Fruit fly (Drosophila melanogaster) whole organism, embryonic: Measurements from ENCODE around the gene Fie.
A peak's percentile ranks its signal among the peaks of the same experiment; 100 is the strongest.

Experiments
- CG10654 ChIP-seq: fragments of 200-800 bp; sonication (Bioruptor generic); optimal IDR thresholded peaks from 2 replicates; lab custom pipeline; 2016; ENCODE audit warnings: missing biosample characterization, missing genetic modification characterization
- CG13287 ChIP-seq: fragments of 200-800 bp; sonication (Bioruptor generic); IDR thresholded peaks from 2 replicates; pipeline ENCODE4 v1.3.6; 2022; ENCODE audit warnings: missing biosample characterization, missing genetic modification characterization; ENCODE audit not compliant: partially characterized antibody
- CG13296 ChIP-seq: fragments of 200-800 bp; sonication (Bioruptor generic); optimal IDR thresholded peaks from 3 replicates; lab custom pipeline; 2018; ENCODE audit warnings: missing biosample characterization, mild to moderate bottlenecking, missing genetic modification characterization
- CG31365 ChIP-seq: fragments of 200-800 bp; sonication (Bioruptor generic); optimal IDR thresholded peaks from 2 replicates; lab custom pipeline; 2018; ENCODE audit warnings: missing biosample characterization, mild to moderate bottlenecking, missing genetic modification characterization
- CG32532 ChIP-seq: fragments of 200-800 bp; sonication (Bioruptor generic); IDR thresholded peaks from 2 replicates; pipeline ENCODE4 v1.3.6; 2022; ENCODE audit warnings: missing biosample characterization, missing genetic modification characterization
- CG3281 ChIP-seq: fragments of 200-800 bp; sonication (Bioruptor generic); optimal IDR thresholded peaks from 3 replicates; lab custom pipeline; 2017; ENCODE audit warnings: missing biosample characterization, mild to moderate bottlenecking, missing genetic modification characterization
- CG33557 ChIP-seq: fragments of 200-800 bp; sonication (Bioruptor generic); optimal IDR thresholded peaks from 2 replicates; lab custom pipeline; 2019; ENCODE audit warnings: missing biosample characterization, mild to moderate bottlenecking, missing genetic modification characterization, moderate library complexity
- CG43689 ChIP-seq: fragments of 200-800 bp; sonication (Bioruptor generic); IDR thresholded peaks from 2 replicates; pipeline ENCODE4 v1.3.6; 2022; ENCODE audit warnings: missing biosample characterization, missing genetic modification characterization
- CG6854 ChIP-seq: fragments of 200-800 bp; sonication (Bioruptor generic); optimal IDR thresholded peaks from 3 replicates; lab custom pipeline; 2017; ENCODE audit warnings: missing biosample characterization, mild to moderate bottlenecking, missing genetic modification characterization
- CG7357 ChIP-seq: fragments of 200-800 bp; sonication (Bioruptor generic); IDR thresholded peaks from 3 replicates; pipeline ENCODE4 v1.3.6; 2022; ENCODE audit warnings: missing biosample characterization, missing genetic modification characterization
- CG8478 ChIP-seq: fragments of >200 bp; optimal IDR thresholded peaks from 2 replicates; lab custom pipeline; 2018
- CG9932 ChIP-seq: fragments of 200-800 bp; sonication (Bioruptor generic); IDR thresholded peaks from 2 replicates; pipeline ENCODE4 v1.3.6; 2022; ENCODE audit warnings: missing biosample characterization, missing genetic modification characterization
- Dad ChIP-seq: fragments of 200-800 bp; sonication (Bioruptor generic); optimal IDR thresholded peaks from 3 replicates; lab custom pipeline; 2016; ENCODE audit warnings: missing biosample characterization, missing genetic modification characterization
- Dbx ChIP-seq: fragments of 200-800 bp; sonication (Bioruptor generic); IDR thresholded peaks from 3 replicates; pipeline ENCODE4 v1.3.6; 2022; ENCODE audit warnings: missing biosample characterization, missing genetic modification characterization
- Dip3 ChIP-seq: fragments of 200-800 bp; sonication (Bioruptor generic); optimal IDR thresholded peaks from 3 replicates; lab custom pipeline; 2016; ENCODE audit warnings: missing biosample characterization, missing genetic modification characterization
- Dll ChIP-seq: fragments of 200-800 bp; sonication (Bioruptor generic); IDR thresholded peaks from 4 replicates; pipeline ENCODE4 v1.3.6; 2022; ENCODE audit warnings: missing biosample characterization, missing genetic modification characterization; ENCODE audit not compliant: partially characterized antibody
- HmgZ ChIP-seq: fragments of 200-800 bp; sonication (Bioruptor generic); optimal IDR thresholded peaks from 2 replicates; lab custom pipeline; 2018; ENCODE audit warnings: missing biosample characterization, mild to moderate bottlenecking, missing genetic modification characterization
- Hmr ChIP-seq: fragments of 200-800 bp; sonication (Bioruptor generic); optimal IDR thresholded peaks from 3 replicates; lab custom pipeline; 2017; ENCODE audit warnings: mild to moderate bottlenecking, missing biosample characterization, missing genetic modification reagents, missing genetic modification characterization
- Lhr ChIP-seq: fragments of 200-800 bp; sonication (Bioruptor generic); optimal IDR thresholded peaks from 3 replicates; lab custom pipeline; 2017; ENCODE audit warnings: mild to moderate bottlenecking, missing biosample characterization, missing genetic modification reagents, missing genetic modification characterization
- Lpt ChIP-seq: fragments of >200 bp; optimal IDR thresholded peaks from 2 replicates; lab custom pipeline; 2018; ENCODE audit warnings: missing biosample characterization, missing genetic modification characterization
- NC2β ChIP-seq: fragments of 200-800 bp; sonication (Bioruptor generic); optimal IDR thresholded peaks from 2 replicates; lab custom pipeline; 2016; ENCODE audit warnings: missing biosample characterization, missing genetic modification characterization
- Nf-YA ChIP-seq: fragments of 200-800 bp; sonication (Bioruptor generic); IDR thresholded peaks from 2 replicates; pipeline ENCODE4 v1.3.6; 2022; ENCODE audit warnings: missing biosample characterization, missing genetic modification characterization
- Nf-YB ChIP-seq: fragments of 200-800 bp; sonication (Bioruptor generic); optimal IDR thresholded peaks from 3 replicates; lab custom pipeline; 2019; ENCODE audit warnings: missing biosample characterization, mild to moderate bottlenecking, missing genetic modification characterization, moderate library complexity
- Oli ChIP-seq: fragments of 200-800 bp; sonication (Bioruptor generic); optimal IDR thresholded peaks from 2 replicates; lab custom pipeline; 2018; ENCODE audit warnings: missing biosample characterization, mild to moderate bottlenecking, missing genetic modification characterization, moderate library complexity
- PHDP ChIP-seq: fragments of 200-800 bp; sonication (Bioruptor generic); optimal IDR thresholded peaks from 3 replicates; lab custom pipeline; 2018; ENCODE audit warnings: missing biosample characterization, mild to moderate bottlenecking, missing genetic modification characterization, moderate library complexity
- Scr ChIP-seq: fragments of 200-800 bp; sonication (Bioruptor generic); IDR thresholded peaks from 2 replicates; pipeline ENCODE4 v1.3.6; 2022; ENCODE audit warnings: missing biosample characterization, missing genetic modification characterization; ENCODE audit not compliant: partially characterized antibody
- Side ChIP-seq: fragments of 200-800 bp; sonication (Bioruptor generic); optimal IDR thresholded peaks from 2 replicates; lab custom pipeline; 2016; ENCODE audit warnings: missing biosample characterization, missing genetic modification characterization
- TFAM ChIP-seq: fragments of 200-800 bp; sonication (Bioruptor generic); optimal IDR thresholded peaks from 2 replicates; lab custom pipeline; 2017; ENCODE audit warnings: missing biosample characterization, missing genetic modification characterization, inconsistent platforms
- Taf1 ChIP-seq: fragments of 200-800 bp; sonication (Bioruptor generic); IDR thresholded peaks from 2 replicates; pipeline ENCODE4 v1.3.6; 2022; ENCODE audit warnings: missing biosample characterization, missing genetic modification characterization
- ac ChIP-seq: fragments of 200-800 bp; sonication (Bioruptor generic); optimal IDR thresholded peaks from 3 replicates; lab custom pipeline; 2017; ENCODE audit warnings: missing biosample characterization, mild to moderate bottlenecking, missing genetic modification characterization
- cg ChIP-seq: fragments of 200-800 bp; sonication (Bioruptor generic); optimal IDR thresholded peaks from 3 replicates; lab custom pipeline; 2019; ENCODE audit warnings: missing biosample characterization, mild to moderate bottlenecking, missing genetic modification characterization, moderate library complexity
- chinmo ChIP-seq: fragments of 200-800 bp; sonication (Bioruptor generic); IDR thresholded peaks from 4 replicates; pipeline ENCODE4 v1.3.6; 2022; ENCODE audit warnings: missing biosample characterization, missing genetic modification characterization; ENCODE audit not compliant: partially characterized antibody
- chm ChIP-seq: fragments of 200-800 bp; sonication (Bioruptor generic); IDR thresholded peaks from 2 replicates; pipeline ENCODE4 v1.3.6; 2022; ENCODE audit warnings: missing biosample characterization, missing genetic modification characterization
- crc ChIP-seq: fragments of 200-800 bp; sonication (Bioruptor generic); optimal IDR thresholded peaks from 2 replicates; lab custom pipeline; 2016; ENCODE audit warnings: missing biosample characterization, missing genetic modification characterization
- crol ChIP-seq: fragments of 200-800 bp; sonication (Bioruptor generic); IDR thresholded peaks from 2 replicates; pipeline ENCODE4 v1.3.6; 2022; ENCODE audit warnings: missing biosample characterization, missing genetic modification characterization
- ewg ChIP-seq: fragments of 200-800 bp; sonication (Bioruptor generic); optimal IDR thresholded peaks from 3 replicates; lab custom pipeline; 2017; ENCODE audit warnings: mild to moderate bottlenecking, missing biosample characterization, missing genetic modification reagents, missing genetic modification characterization
- gcm ChIP-seq: fragments of 200-800 bp; sonication (Bioruptor generic); optimal IDR thresholded peaks from 2 replicates; lab custom pipeline; 2019; ENCODE audit warnings: missing biosample characterization, mild to moderate bottlenecking, missing genetic modification characterization, moderate library complexity
- grn ChIP-seq: fragments of 200-800 bp; sonication (Bioruptor generic); optimal IDR thresholded peaks from 3 replicates; lab custom pipeline; 2017; ENCODE audit warnings: missing biosample characterization, missing genetic modification characterization
- hbn ChIP-seq: fragments of 200-800 bp; sonication (Bioruptor generic); IDR thresholded peaks from 2 replicates; pipeline ENCODE4 v1.3.6; 2022; ENCODE audit warnings: missing biosample characterization, missing genetic modification characterization; ENCODE audit not compliant: partially characterized antibody
- nom ChIP-seq: fragments of 200-800 bp; sonication (Bioruptor generic); optimal IDR thresholded peaks from 2 replicates; lab custom pipeline; 2017; ENCODE audit warnings: missing biosample characterization, missing genetic modification characterization, mild to moderate bottlenecking, moderate library complexity, missing genetic modification reagents
- pfk ChIP-seq: fragments of 200-800 bp; sonication (Bioruptor generic); optimal IDR thresholded peaks from 2 replicates; lab custom pipeline; 2018; ENCODE audit warnings: missing biosample characterization, mild to moderate bottlenecking, missing genetic modification characterization, moderate library complexity
- pros ChIP-seq: fragments of 200-800 bp; sonication (Bioruptor generic); optimal IDR thresholded peaks from 3 replicates; lab custom pipeline; 2019; ENCODE audit warnings: missing biosample characterization, mild to moderate bottlenecking, missing genetic modification characterization, moderate library complexity
- sim ChIP-seq: fragments of 200-800 bp; sonication (Bioruptor generic); IDR thresholded peaks from 2 replicates; pipeline ENCODE4 v1.3.6; 2022; ENCODE audit warnings: missing biosample characterization, missing genetic modification characterization
- slbo ChIP-seq: fragments of 200-800 bp; sonication (Bioruptor generic); IDR thresholded peaks from 2 replicates; pipeline ENCODE4 v1.3.6; 2022; ENCODE audit warnings: missing biosample characterization, missing genetic modification characterization
- sna ChIP-seq: fragments of 200-800 bp; sonication (Bioruptor generic); IDR thresholded peaks from 2 replicates; pipeline ENCODE4 v1.3.6; 2022; ENCODE audit warnings: missing biosample characterization, missing genetic modification characterization; ENCODE audit not compliant: partially characterized antibody
- unc-4 ChIP-seq: fragments of 200-800 bp; sonication (Bioruptor generic); IDR thresholded peaks from 2 replicates; pipeline ENCODE4 v1.3.6; 2022; ENCODE audit warnings: missing biosample characterization, missing genetic modification characterization; ENCODE audit not compliant: partially characterized antibody
- wek ChIP-seq: fragments of 200-800 bp; sonication (Bioruptor generic); optimal IDR thresholded peaks from 3 replicates; lab custom pipeline; 2018; ENCODE audit warnings: missing biosample characterization, mild to moderate bottlenecking, missing genetic modification characterization, moderate library complexity
- zen2 ChIP-seq: fragments of 200-800 bp; sonication (Bioruptor generic); IDR thresholded peaks from 3 replicates; pipeline ENCODE4 v1.3.6; 2022; ENCODE audit warnings: missing biosample characterization, missing genetic modification characterization; ENCODE audit not compliant: partially characterized antibody
- zf30C ChIP-seq: fragments of 200-800 bp; sonication (Bioruptor generic); optimal IDR thresholded peaks from 3 replicates; lab custom pipeline; 2018; ENCODE audit warnings: missing biosample characterization, mild to moderate bottlenecking, missing genetic modification characterization

The Fie gene

dm6 chr3L:3845815-3846375 lies 46.5 kb upstream of the Fie start, which contains the start of gene Awh:
TSS of gene Awh (plus strand) at chr3L:3846206.
- TF ChIP-seq grn (GFP tag; lab: Kevin White, UChicago) = peak; percentile 54
- peak; percentile 23 for TF ChIP-seq nom (GFP tag; lab: Kevin White, UChicago)
- peak; percentile 19 for TF ChIP-seq ac (GFP tag; lab: Kevin White, UChicago)
- no peak for TF ChIP-seq slbo
- no peak for TF ChIP-seq Lhr
- TF ChIP-seq Scr (GFP tag; lab: Robert Waterston, UW) = peak; percentile 51
- TF ChIP-seq CG10654 (GFP tag; lab: Kevin White, UChicago) = no peak
- TF ChIP-seq CG33557 = no peak
- TF ChIP-seq HmgZ (tag; lab: Kevin White, UChicago) = no peak
- TF ChIP-seq Hmr (GFP tag; lab: Kevin White, UChicago) = no peak
- TF ChIP-seq sna (GFP tag; lab: Robert Waterston, UW) = peak; percentile 50
- TF ChIP-seq CG43689 (GFP tag; lab: Robert Waterston, UW) = no peak
- no peak for TF ChIP-seq CG3281 (GFP tag; lab: Kevin White, UChicago)
- TF ChIP-seq Dll = peak; percentile 33; the same call in 1 of the 4 replicates
- peak; percentile 83; the same call in 3 of the 4 replicates for TF ChIP-seq chinmo (GFP tag; lab: Robert Waterston, UW)
- peak; percentile 36 for TF ChIP-seq crol
- peak; percentile 59; the same call in 2 of the 3 replicates for TF ChIP-seq zen2 (GFP tag; lab: Robert Waterston, UW)
- peak; percentile 7 for TF ChIP-seq Side (GFP tag; lab: Kevin White, UChicago)
- TF ChIP-seq pfk (GFP tag; lab: Kevin White, UChicago) = no peak
- TF ChIP-seq CG13287 (GFP tag; lab: Robert Waterston, UW) = peak; percentile 60
- peak; percentile 50 for TF ChIP-seq pros
- peak; percentile 80 for TF ChIP-seq chm
- no peak for TF ChIP-seq wek (GFP tag; lab: Kevin White, UChicago)
- peak; percentile 63 for TF ChIP-seq cg
- TF ChIP-seq ewg (GFP tag; lab: Kevin White, UChicago) = peak; percentile 66
- TF ChIP-seq sim (GFP tag; lab: Robert Waterston, UW) = 0 out of 2 replicates have a peak, but pooled peaks have one; percentile 26
- TF ChIP-seq CG32532 (GFP tag; lab: Robert Waterston, UW) = peak; percentile 37; the same call in 1 of the 2 replicates
- TF ChIP-seq zf30C (GFP tag; lab: Kevin White, UChicago) = no peak
- TF ChIP-seq Dad = no peak
- TF ChIP-seq CG13296 (GFP tag; lab: Kevin White, UChicago) = no peak
- no peak for TF ChIP-seq CG31365 (tag; lab: Kevin White, UChicago)
- TF ChIP-seq Nf-YB = peak; percentile 99
- TF ChIP-seq Nf-YA = peak; percentile 74
- no peak for TF ChIP-seq Dip3
- TF ChIP-seq gcm (GFP tag; lab: Kevin White, UChicago) = peak; percentile 54
- TF ChIP-seq Dbx (GFP tag; lab: Robert Waterston, UW) = no peak
- TF ChIP-seq CG7357 (GFP tag; lab: Robert Waterston, UW) = no peak
- TF ChIP-seq CG6854 (GFP tag; lab: Kevin White, UChicago) = no peak
- no peak for TF ChIP-seq CG8478 (lab: Kevin White, UChicago)
- no peak for TF ChIP-seq Taf1 (GFP tag; lab: Robert Waterston, UW)
- no peak for TF ChIP-seq TFAM (GFP tag; lab: Kevin White, UChicago)
- TF ChIP-seq PHDP (tag; lab: Kevin White, UChicago) = no peak
- no peak for TF ChIP-seq NC2β
- peak; percentile 40 for TF ChIP-seq unc-4
- no peak for TF ChIP-seq crc
- TF ChIP-seq Lpt (GFP tag; lab: Kevin White, UChicago) = no peak
- peak; percentile 40 for TF ChIP-seq Oli (tag; lab: Kevin White, UChicago)
- TF ChIP-seq hbn = peak; percentile 27; the same call in 1 of the 2 replicates
- 0 out of 2 replicates have a peak, but pooled peaks have one; percentile 23 for TF ChIP-seq CG9932 (GFP tag; lab: Robert Waterston, UW)
